Worm (Caenorhabditis elegans) whole organism, early embryonic: ENCODE data around the gene his-59.

ENCODE experiments used
- ama-1 ChIP-seq: fragments of 150-350 bp; optimal IDR thresholded peaks from 2 replicates; lab custom pipeline; 2014
- ceh-36 ChIP-seq: sonication (generic microtip); optimal IDR thresholded peaks from 2 replicates; lab custom pipeline; 2016; ENCODE audit warnings: missing genetic modification characterization, inconsistent platforms, missing compliant biosample characterization
- flt-1 ChIP-seq: fragments of 200-800 bp; sonication (Bioruptor generic); IDR thresholded peaks from 2 replicates; pipeline ENCODE4 v1.3.6; 2022; ENCODE audit warnings: missing genetic modification characterization, missing compliant biosample characterization
- scrt-1 ChIP-seq: fragments of 200-800 bp; sonication (Bioruptor generic); IDR thresholded peaks from 2 replicates; pipeline ENCODE4 v1.3.6; 2022; ENCODE audit warnings: missing genetic modification characterization, missing compliant biosample characterization

- no peak for TF ChIP-seq ama-1
- TF ChIP-seq scrt-1 (GFP tag; lab: Robert Waterston, UW), result no peak
- TF ChIP-seq ceh-36 (tag; lab: Kevin White, UChicago), result no peak
- TF ChIP-seq flt-1, result no peak
Measured at ce11 chrIV:7521591-7521990, 33.5 kb downstream of the his-59 start.
